Fruit fly (Drosophila melanogaster): ENCODE data around the gene CG32214.

dm6 chr3L:19503770-19504169 lies 36.6 kb downstream of the CG32214 start, which contains the start of gene CG9452:
- TF ChIP-seq CG5204 (GFP tag; optimal IDR thresholded peaks at IDR 0.05) (no peak), CG1620 (GFP tag; optimal IDR thresholded peaks at IDR 0.05) (no peak), kay (GFP tag; ENCODE audit: borderline replicate concordance) (no peak), Clk (GFP tag; optimal IDR thresholded peaks at IDR 0.05) (no peak)

Data from whole organism, adult.